Worm (Caenorhabditis elegans): ENCODE measurements around the gene B0222.1.

The B0222.1 gene

ce11 chrV:9094060-9094628 lies 39.9 kb upstream of the B0222.1 start (continued):
- TF ChIP-seq ceh-90 (tag; optimal IDR thresholded peaks at IDR 0.05), result no peak
- TF ChIP-seq lin-13 (GFP tag; optimal IDR thresholded peaks at IDR 0.05), result no peak
- no peak for TF ChIP-seq egl-27 (tag; optimal IDR thresholded peaks at IDR 0.05)
- peak; percentile 52 for TF ChIP-seq grh-1 (GFP tag; IDR thresholded peaks at IDR 0.05)
- no peak for TF ChIP-seq blmp-1 (tag; optimal IDR thresholded peaks at IDR 0.05)
- TF ChIP-seq snpc-4 (tag; optimal IDR thresholded peaks at IDR 0.05), result no peak
- no peak for TF ChIP-seq F16B12.6 (tag; optimal IDR thresholded peaks at IDR 0.05)
- peak; percentile 47 for TF ChIP-seq pag-3 (tag; optimal IDR thresholded peaks at IDR 0.05; ENCODE audit: borderline replicate concordance, insufficient read depth)
- TF ChIP-seq lin-14 (GFP tag; optimal IDR thresholded peaks at IDR 0.05), result peak; percentile 89
- TF ChIP-seq ceh-82 (tag; optimal IDR thresholded peaks at IDR 0.05), result no peak
- TF ChIP-seq nhr-28 (tag; optimal IDR thresholded peaks at IDR 0.05), result no peak
- no peak for TF ChIP-seq aly-2 (tag; optimal IDR thresholded peaks at IDR 0.05)
- peak; percentile 100 for TF ChIP-seq nhr-19 (GFP tag; conservative IDR thresholded peaks at IDR 0.05)

- TF ChIP-seq lin-35 (GFP tag; optimal IDR thresholded peaks at IDR 0.05) (peak in 1 of 2 experiments; percentile 14), nhr-19 (GFP tag; conservative IDR thresholded peaks at IDR 0.05) (peak; percentile 80), fos-1 (tag; optimal IDR thresholded peaks at IDR 0.05) (no peak), skn-1 (tag; optimal IDR thresholded peaks at IDR 0.05) (peak; percentile 20)
Observed at ce11 chrV:9094976-9095375, 39.1 kb upstream of the B0222.1 start.

ce11 chrV:9095613-9096317 lies 38.3 kb upstream of the B0222.1 start, which contains the start of gene F21C10.10:
TSS of gene F21C10.10 (plus strand) at chrV:9096267.
- peak in 2 of 3 experiments; percentile 9 to 31 for TF ChIP-seq ceh-82 (tag; optimal IDR thresholded peaks at IDR 0.05)
- no peak for TF ChIP-seq aha-1 (tag; optimal IDR thresholded peaks at IDR 0.05)
- TF ChIP-seq egl-13 (tag; optimal IDR thresholded peaks at IDR 0.05), result no peak
- peak; percentile 90 for TF ChIP-seq snu-23 (GFP tag; optimal IDR thresholded peaks at IDR 0.05)
- peak; percentile 4 to 55 (median 46) for TF ChIP-seq dpl-1 (GFP tag; optimal IDR thresholded peaks at IDR 0.05)
- TF ChIP-seq ceh-63 (GFP tag; optimal IDR thresholded peaks at IDR 0.05), result no peak
- no peak for TF ChIP-seq F16B12.6 (tag; optimal IDR thresholded peaks at IDR 0.05)
- TF ChIP-seq nhr-11 (tag; optimal IDR thresholded peaks at IDR 0.05), result peak; percentile 23
- TF ChIP-seq sptf-1 (tag; optimal IDR thresholded peaks at IDR 0.05), result no peak
- no peak for TF ChIP-seq aly-2 (tag; optimal IDR thresholded peaks at IDR 0.05)
- peak; percentile 94 for TF ChIP-seq lin-14 (GFP tag; optimal IDR thresholded peaks at IDR 0.05)
- TF ChIP-seq grh-1 (GFP tag; IDR thresholded peaks at IDR 0.05), result peak; percentile 67
- TF ChIP-seq hpl-2 (GFP tag; optimal IDR thresholded peaks at IDR 0.05), result no peak
- TF ChIP-seq zag-1 (tag; optimal IDR thresholded peaks at IDR 0.05), result no peak
- TF ChIP-seq fkh-10 (GFP tag; optimal IDR thresholded peaks at IDR 0.05), result no peak
- TF ChIP-seq blmp-1 (tag; optimal IDR thresholded peaks at IDR 0.05), result peak; percentile 83
- no peak for TF ChIP-seq Y116A8C.19 (tag; optimal IDR thresholded peaks at IDR 0.05; ENCODE audit: borderline replicate concordance)
- no peak for TF ChIP-seq ama-1 (optimal IDR thresholded peaks at IDR 0.05)
- 0 out of 2 replicates have a peak, but pooled peaks have one; percentile 7 for TF ChIP-seq mab-9 (GFP tag; IDR thresholded peaks at IDR 0.05)
- TF ChIP-seq sup-37 (GFP tag; optimal IDR thresholded peaks at IDR 0.05), result peak; percentile 8
- no peak for TF ChIP-seq unc-98 (GFP tag; IDR thresholded peaks at IDR 0.05)
- no peak for TF ChIP-seq lin-15B (tag; optimal IDR thresholded peaks at IDR 0.05)
- TF ChIP-seq nhr-12 (tag; optimal IDR thresholded peaks at IDR 0.05), result no peak
- TF ChIP-seq nhr-19 (GFP tag; conservative IDR thresholded peaks at IDR 0.05), result peak; percentile 96
- TF ChIP-seq C04F5.9 (tag; optimal IDR thresholded peaks at IDR 0.05), result peak; percentile 14
- TF ChIP-seq ztf-4 (tag; optimal IDR thresholded peaks at IDR 0.05), result peak; percentile 65
- TF ChIP-seq ets-5 (GFP tag; IDR thresholded peaks at IDR 0.05), result no peak
- no peak for TF ChIP-seq efl-3 (GFP tag; optimal IDR thresholded peaks at IDR 0.05)
- peak; percentile 16 for TF ChIP-seq pax-3 (tag; optimal IDR thresholded peaks at IDR 0.05)
- no peak for TF ChIP-seq nhr-237 (tag; optimal IDR thresholded peaks at IDR 0.05)
- TF ChIP-seq C16A3.4 (tag; optimal IDR thresholded peaks at IDR 0.05), result peak; percentile 75
- no peak for TF ChIP-seq ceh-90 (tag; optimal IDR thresholded peaks at IDR 0.05)
- no peak for TF ChIP-seq lir-3 (tag; optimal IDR thresholded peaks at IDR 0.05; ENCODE audit: poor library complexity)
- TF ChIP-seq efl-1 (optimal IDR thresholded peaks at IDR 0.05), result peak; percentile 46 to 51
- TF ChIP-seq efl-1 (GFP tag; optimal IDR thresholded peaks at IDR 0.05 in 1 of 2), result peak; percentile 28 to 95
- peak; percentile 59 for TF ChIP-seq lin-13 (GFP tag; optimal IDR thresholded peaks at IDR 0.05)
- TF ChIP-seq mef-2 (tag; optimal IDR thresholded peaks at IDR 0.05), result no peak
- peak; percentile 69 for TF ChIP-seq irx-1 (tag; optimal IDR thresholded peaks at IDR 0.05)
- TF ChIP-seq rnt-1 (tag; optimal IDR thresholded peaks at IDR 0.05), result peak; percentile 67
